Fruit fly (Drosophila melanogaster) whole organism, adult: ENCODE measurements around the gene CG33687.

Experiments
- CG33017 ChIP-seq: fragments of 200-800 bp; sonication (Bioruptor generic); optimal IDR thresholded peaks from 2 replicates; lab custom pipeline; 2018; ENCODE audit warnings: missing biosample characterization, mild to moderate bottlenecking, missing genetic modification characterization, moderate library complexity
- CG5204 ChIP-seq: fragments of 200-800 bp; sonication (Bioruptor generic); optimal IDR thresholded peaks from 2 replicates; lab custom pipeline; 2016; ENCODE audit warnings: missing biosample characterization, missing genetic modification characterization
- CG7101 ChIP-seq: fragments of 200-800 bp; sonication (Bioruptor generic); optimal IDR thresholded peaks from 2 replicates; lab custom pipeline; 2018; ENCODE audit warnings: missing biosample characterization, mild to moderate bottlenecking, missing genetic modification characterization, moderate library complexity
- Hr96 ChIP-seq: fragments of 200-800 bp; sonication (Bioruptor generic); optimal IDR thresholded peaks from 2 replicates; lab custom pipeline; 2016; ENCODE audit warnings: missing biosample characterization, missing genetic modification characterization
- cic ChIP-seq: fragments of 200-800 bp; sonication (Bioruptor generic); optimal IDR thresholded peaks from 2 replicates; lab custom pipeline; 2017; ENCODE audit warnings: missing biosample characterization, mild to moderate bottlenecking, missing genetic modification characterization, moderate library complexity
- cnc ChIP-seq, 2 experiments: fragments of >200 bp; optimal IDR thresholded peaks; 2 replicates each; lab custom pipeline; 2017
- pad ChIP-seq: fragments of 200-800 bp; sonication (Bioruptor generic); optimal IDR thresholded peaks from 3 replicates; lab custom pipeline; 2017; ENCODE audit warnings: missing biosample characterization, missing genetic modification characterization, mild to moderate bottlenecking, moderate library complexity, missing genetic modification reagents
- tj ChIP-seq: fragments of 200-800 bp; sonication (Bioruptor generic); optimal IDR thresholded peaks from 3 replicates; lab custom pipeline; 2017; ENCODE audit warnings: missing biosample characterization, mild to moderate bottlenecking, missing genetic modification characterization, moderate library complexity
- toe ChIP-seq: fragments of 200-800 bp; sonication (Bioruptor generic); optimal IDR thresholded peaks from 2 replicates; lab custom pipeline; 2016; ENCODE audit warnings: missing biosample characterization, missing genetic modification characterization

- no peak for TF ChIP-seq tj (GFP tag; lab: Kevin White, UChicago)
- no peak for TF ChIP-seq cnc (optimal IDR thresholded peaks at IDR 0.05; lab: Kevin White, UChicago)
- TF ChIP-seq CG7101 (tag; lab: Kevin White, UChicago): no peak
- no peak for TF ChIP-seq CG5204 (GFP tag; lab: Kevin White, UChicago)
- no peak for TF ChIP-seq pad (GFP tag; lab: Kevin White, UChicago)
- no peak for TF ChIP-seq Hr96 (GFP tag; lab: Kevin White, UChicago)
- no peak for TF ChIP-seq toe (GFP tag; lab: Kevin White, UChicago)
- no peak for TF ChIP-seq cic (GFP tag; lab: Kevin White, UChicago)
- no peak for TF ChIP-seq CG33017
Measured at dm6 chr3L:16221800-16222199, 24.1 kb downstream of the CG33687 start.
